Fruit fly (Drosophila melanogaster): ENCODE results near the gene Pde11.

The Pde11 gene

DNA sequence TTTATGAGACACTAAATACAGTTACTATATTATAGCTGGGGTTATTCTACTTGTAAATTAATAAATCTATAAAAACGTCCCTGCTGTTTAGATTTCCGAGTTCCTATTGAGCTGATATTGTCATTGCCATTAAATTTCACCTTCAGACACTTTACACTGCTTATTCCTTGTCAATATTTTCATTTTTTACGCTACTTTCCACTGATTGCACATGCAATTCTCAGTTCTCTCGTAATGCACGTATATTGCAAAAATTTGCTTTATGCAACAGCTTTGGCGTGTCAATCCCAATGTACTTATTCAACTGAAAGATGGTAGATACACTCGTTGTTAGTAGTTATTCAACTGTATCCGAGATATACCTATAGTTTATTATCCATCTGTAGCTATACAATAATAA is 42.2 kb upstream of the Pde11 start:
- TF ChIP-seq Sp1 (GFP tag; optimal IDR thresholded peaks at IDR 0.05) (no peak), Myc (optimal IDR thresholded peaks at IDR 0.05) (no peak), OdsH (GFP tag; optimal IDR thresholded peaks at IDR 0.05) (no peak), woc (GFP tag; optimal IDR thresholded peaks at IDR 0.05) (no peak), HLH106 (tag; optimal IDR thresholded peaks at IDR 0.05) (no peak), dsf (GFP tag; optimal IDR thresholded peaks at IDR 0.05; ENCODE audit: borderline replicate concordance) (no peak), br (GFP tag; optimal IDR thresholded peaks at IDR 0.05) (no peak), Mio (GFP tag; optimal IDR thresholded peaks at IDR 0.05) (no peak), CrebA (GFP tag; optimal IDR thresholded peaks at IDR 0.05; ENCODE audit: borderline replicate concordance) (no peak), pan (optimal IDR thresholded peaks at IDR 0.05) (no peak)

dm6 chr2L:18630611-18631221 is 40.6 kb upstream of the Pde11 start:
- no peak for TF ChIP-seq Rel (GFP tag; optimal IDR thresholded peaks at IDR 0.05)
- TF ChIP-seq Rel (tag; optimal IDR thresholded peaks at IDR 0.05): peak; percentile 36
- TF ChIP-seq Abd-B (GFP tag; optimal IDR thresholded peaks at IDR 0.05): no peak

dm6 chr2L:18629144-18629543 is 39.0 kb upstream of the Pde11 start:
- no peak for TF ChIP-seq Rel (GFP tag; optimal IDR thresholded peaks at IDR 0.05)
- TF ChIP-seq Rel (tag; optimal IDR thresholded peaks at IDR 0.05): peak; percentile 36
- TF ChIP-seq Hr83 (GFP tag; optimal IDR thresholded peaks at IDR 0.05; ENCODE audit: poor library complexity, severe bottlenecking): no peak

DNA sequence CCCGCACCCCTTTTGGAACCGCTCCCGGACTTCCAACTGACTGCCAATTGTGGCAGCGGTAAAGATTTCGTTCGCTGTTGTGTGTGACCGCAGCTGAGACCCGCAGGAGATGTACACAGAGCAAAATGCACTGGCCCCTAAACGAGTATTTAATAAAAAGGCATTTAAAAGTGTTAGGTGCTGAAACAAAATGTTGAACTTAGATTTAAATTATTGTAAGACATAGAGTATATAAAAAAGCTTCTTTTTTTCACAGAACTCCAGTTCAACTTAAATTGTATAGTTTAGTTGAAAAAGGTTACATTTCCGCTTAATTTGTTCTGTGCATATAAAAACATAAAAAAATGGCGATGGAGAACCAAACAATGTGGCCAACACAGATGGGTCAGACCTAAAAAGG is 38.0 kb upstream of the Pde11 start:
- TF ChIP-seq ey (GFP tag; optimal IDR thresholded peaks at IDR 0.05) (peak; percentile 70), CG9705 (GFP tag; optimal IDR thresholded peaks at IDR 0.05) (no peak), Dif (GFP tag; optimal IDR thresholded peaks at IDR 0.05; ENCODE audit: partially characterized antibody) (no peak), Myc (optimal IDR thresholded peaks at IDR 0.05) (no peak), Abd-B (GFP tag; optimal IDR thresholded peaks at IDR 0.05) (no peak), rgr (GFP tag; optimal IDR thresholded peaks at IDR 0.05) (peak; percentile 58), fru (GFP tag; optimal IDR thresholded peaks at IDR 0.05) (peak; percentile 81), dl (GFP tag; optimal IDR thresholded peaks at IDR 0.05; ENCODE audit: insufficient read depth in 1 of 2, partially characterized antibody in 2 of 2) (no peak), HLH106 (tag; optimal IDR thresholded peaks at IDR 0.05) (peak; percentile 54), br (GFP tag; optimal IDR thresholded peaks at IDR 0.05) (peak; percentile 64), h (GFP tag; optimal IDR thresholded peaks at IDR 0.05) (peak; percentile 64), Vsx2 (GFP tag; optimal IDR thresholded peaks at IDR 0.05; ENCODE audit: partially characterized antibody) (no peak), GATAd (GFP tag; optimal IDR thresholded peaks at IDR 0.05) (no peak), dmrt93B (GFP tag; optimal IDR thresholded peaks at IDR 0.05) (peak; percentile 39), Dfd (GFP tag; optimal IDR thresholded peaks at IDR 0.05) (no peak), CG32264 (GFP tag; optimal IDR thresholded peaks at IDR 0.05) (no peak), lola (GFP tag; optimal IDR thresholded peaks at IDR 0.05) (no peak), Sp1 (GFP tag; optimal IDR thresholded peaks at IDR 0.05) (peak; percentile 64), woc (GFP tag; optimal IDR thresholded peaks at IDR 0.05) (peak; percentile 42), jim (GFP tag; optimal IDR thresholded peaks at IDR 0.05) (no peak), dsf (GFP tag; optimal IDR thresholded peaks at IDR 0.05; ENCODE audit: borderline replicate concordance) (no peak), pan (optimal IDR thresholded peaks at IDR 0.05) (no peak), psq (GFP tag; optimal IDR thresholded peaks at IDR 0.05) (peak; percentile 59), brk (GFP tag; optimal IDR thresholded peaks at IDR 0.05) (no peak), foxo (GFP tag; optimal IDR thresholded peaks at IDR 0.05) (peak in 1 of 2 experiments; percentile 78), sage (GFP tag; optimal IDR thresholded peaks at IDR 0.05) (no peak), CrebA (GFP tag; optimal IDR thresholded peaks at IDR 0.05; ENCODE audit: borderline replicate concordance) (no peak), Hnf4 (GFP tag; optimal IDR thresholded peaks at IDR 0.05) (peak; percentile 41), OdsH (GFP tag; optimal IDR thresholded peaks at IDR 0.05) (peak; percentile 56), sv (GFP tag; optimal IDR thresholded peaks at IDR 0.05) (no peak), usp (GFP tag; optimal IDR thresholded peaks at IDR 0.05) (no peak), Rel (GFP tag; optimal IDR thresholded peaks at IDR 0.05) (no peak), Rel (tag; optimal IDR thresholded peaks at IDR 0.05) (no peak), N (GFP tag; optimal IDR thresholded peaks at IDR 0.05) (no peak)
